Worm (Caenorhabditis elegans) whole organism, young adult: ENCODE measurements around the gene nsph-3.1.

Experiments
- B0019.2 ChIP-seq: fragments of 200-800 bp; sonication (Bioruptor generic); conservative IDR thresholded peaks from 2 replicates; pipeline ENCODE4 v1.3.6; 2022; ENCODE audit warnings: missing genetic modification reagents, missing genetic modification characterization, missing compliant biosample characterization
- F57A8.1 ChIP-seq: fragments of 200-800 bp; sonication (Bioruptor generic); optimal IDR thresholded peaks from 2 replicates; lab custom pipeline; 2018; ENCODE audit warnings: mild to moderate bottlenecking, missing genetic modification characterization, moderate library complexity, missing compliant biosample characterization
- Y53F4B.3 ChIP-seq: fragments of 200-800 bp; sonication (Bioruptor generic); IDR thresholded peaks from 2 replicates; pipeline ENCODE4 v1.3.6; 2022; ENCODE audit warnings: missing genetic modification reagents, missing genetic modification characterization, missing compliant biosample characterization
- ama-1 ChIP-seq, 3 experiments: fragments of 150-350 bp in 1 of 3; sonication (generic microtip) in 2 of 3; optimal IDR thresholded peaks; 2 replicates each; lab custom pipeline; 2014 to 2018; ENCODE audit warnings: missing biosample characterization in 2 of 3, missing genetic modification characterization in 2 of 3, missing genetic modification reagents in 2 of 3
- attf-3 ChIP-seq: fragments of 200-800 bp; sonication (Bioruptor generic); conservative IDR thresholded peaks from 2 replicates; pipeline ENCODE4 v1.3.6; 2022; ENCODE audit warnings: missing genetic modification reagents, missing genetic modification characterization, missing compliant biosample characterization
- ets-4 ChIP-seq: fragments of 200-800 bp; sonication (Bioruptor generic); optimal IDR thresholded peaks from 2 replicates; lab custom pipeline; 2018; ENCODE audit warnings: mild to moderate bottlenecking, missing genetic modification characterization, missing compliant biosample characterization
- fkh-3 ChIP-seq: sonication (generic microtip); optimal IDR thresholded peaks from 2 replicates; lab custom pipeline; 2016; ENCODE audit warnings: mild to moderate bottlenecking, missing genetic modification characterization, missing compliant biosample characterization
- him-1 ChIP-seq: sonication (generic microtip); optimal IDR thresholded peaks from 2 replicates; lab custom pipeline; 2016; ENCODE audit warnings: missing genotype, missing genetic modification reagents, missing genetic modification characterization, missing compliant biosample characterization
- sdz-38 ChIP-seq: sonication (generic microtip); optimal IDR thresholded peaks from 2 replicates; lab custom pipeline; 2016; ENCODE audit warnings: missing genotype, missing genetic modification characterization, missing compliant biosample characterization
- somi-1 ChIP-seq: fragments of 200-800 bp; sonication (Bioruptor generic); optimal IDR thresholded peaks from 2 replicates; lab custom pipeline; 2018; ENCODE audit warnings: mild to moderate bottlenecking, missing genetic modification characterization, missing compliant biosample characterization
- unc-130 ChIP-seq: sonication (generic microtip); optimal IDR thresholded peaks from 2 replicates; lab custom pipeline; 2016; ENCODE audit warnings: missing genetic modification reagents, missing genetic modification characterization, missing compliant biosample characterization
- ztf-6 ChIP-seq: fragments of 200-800 bp; sonication (Bioruptor generic); IDR thresholded peaks from 2 replicates; pipeline ENCODE4 v1.3.6; 2022; ENCODE audit warnings: missing genetic modification reagents, missing genetic modification characterization, missing compliant biosample characterization

ce11 chrIV:10971636-10972199 lies 22.1 kb downstream of the nsph-3.1 start:
- no peak for TF ChIP-seq F57A8.1 (GFP tag; lab: Kevin White, UChicago)
- no peak for TF ChIP-seq Y53F4B.3 (GFP tag; lab: Robert Waterston, UW)
- TF ChIP-seq ama-1 (optimal IDR thresholded peaks at IDR 0.05; lab: Kevin White, UChicago) = no peak
- TF ChIP-seq ama-1 (GFP tag; optimal IDR thresholded peaks at IDR 0.05; lab: Kevin White, UChicago) = no peak
- TF ChIP-seq B0019.2 (GFP tag; lab: Robert Waterston, UW) = no peak
- TF ChIP-seq somi-1 (GFP tag; lab: Kevin White, UChicago) = no peak
- 0 out of 2 replicates have a peak, but pooled peaks have one; percentile 40 for TF ChIP-seq ztf-6
- no peak for TF ChIP-seq ets-4
- no peak for TF ChIP-seq unc-130 (GFP tag; lab: Kevin White, UChicago)
- TF ChIP-seq attf-3 (GFP tag; lab: Robert Waterston, UW) = no peak
- no peak for TF ChIP-seq sdz-38 (tag; lab: Kevin White, UChicago)
- TF ChIP-seq fkh-3 (tag; lab: Kevin White, UChicago) = no peak
- TF ChIP-seq him-1 (tag; lab: Kevin White, UChicago) = no peak
